Fruit fly (Drosophila melanogaster): Measurements from ENCODE around the gene CG33635.

dm6 chr2L:117750-118149, 40.7 kb downstream of the CG33635 start:
- no peak for TF ChIP-seq toe (GFP tag; optimal IDR thresholded peaks at IDR 0.05)
- TF ChIP-seq cic (GFP tag; optimal IDR thresholded peaks at IDR 0.05), result no peak
- no peak for TF ChIP-seq CG11617 (GFP tag; optimal IDR thresholded peaks at IDR 0.05)
- no peak for TF ChIP-seq tj (GFP tag; optimal IDR thresholded peaks at IDR 0.05)
